Fruit fly (Drosophila melanogaster): ENCODE measurements around the gene CG2256.

The CG2256 gene

DNA sequence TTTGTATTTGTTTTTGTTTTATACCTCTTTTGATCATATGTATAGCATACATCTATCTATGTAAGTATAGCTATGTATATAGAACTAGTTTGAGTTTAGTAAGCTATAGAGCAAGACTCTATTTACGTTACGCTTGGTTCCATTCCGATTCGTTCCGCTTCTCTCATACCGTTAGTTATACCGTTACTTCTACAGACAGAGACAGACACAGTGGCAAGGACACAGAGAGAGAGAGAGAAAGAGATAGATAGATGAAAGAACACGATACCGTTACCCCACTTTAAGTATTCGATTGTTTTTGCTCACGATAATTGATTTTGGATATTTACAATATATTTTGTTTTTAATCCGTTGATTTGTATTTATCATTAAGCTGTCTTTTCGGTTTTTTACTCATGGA, 40.5 kb downstream of the CG2256 start:
- no peak for TF ChIP-seq CG32006 (GFP tag; optimal IDR thresholded peaks at IDR 0.05)

DNA sequence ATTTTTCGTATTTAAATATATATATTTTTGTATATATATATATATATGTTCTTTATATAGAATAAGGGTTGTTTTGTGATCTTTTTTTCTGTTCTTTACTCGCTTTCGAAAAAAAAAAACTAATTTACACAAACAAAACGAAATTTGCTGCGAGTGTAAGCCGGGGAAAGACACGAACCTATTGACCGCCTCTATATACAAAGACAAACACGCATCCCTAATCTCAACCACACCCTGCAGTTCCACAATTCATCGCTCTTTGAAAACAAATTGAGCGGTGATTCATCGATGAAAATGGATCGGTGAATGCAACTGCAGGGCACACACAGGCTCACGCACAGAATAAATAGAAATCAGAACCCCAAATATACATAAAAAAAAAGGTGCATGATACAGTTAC, 48.1 kb downstream of the CG2256 start:
- TF ChIP-seq fkh (GFP tag; optimal IDR thresholded peaks at IDR 0.05): no peak
- TF ChIP-seq CG9139 (GFP tag; optimal IDR thresholded peaks at IDR 0.05): no peak
- TF ChIP-seq CG31627 (GFP tag; optimal IDR thresholded peaks at IDR 0.05): no peak
- no peak for TF ChIP-seq Smox (GFP tag; optimal IDR thresholded peaks at IDR 0.05)
- no peak for TF ChIP-seq Sox14 (GFP tag; optimal IDR thresholded peaks at IDR 0.05)
- TF ChIP-seq lz (GFP tag; optimal IDR thresholded peaks at IDR 0.05): no peak
- TF ChIP-seq CG6808 (GFP tag; optimal IDR thresholded peaks at IDR 0.05): no peak
- TF ChIP-seq Sox15 (GFP tag; optimal IDR thresholded peaks at IDR 0.05): no peak
- no peak for TF ChIP-seq spab (GFP tag; optimal IDR thresholded peaks at IDR 0.05)
- TF ChIP-seq esn (GFP tag; optimal IDR thresholded peaks at IDR 0.05): no peak
- TF ChIP-seq CG3032 (tag; optimal IDR thresholded peaks at IDR 0.05): no peak
- TF ChIP-seq CG34406 (GFP tag; optimal IDR thresholded peaks at IDR 0.05): no peak
- TF ChIP-seq net (GFP tag; optimal IDR thresholded peaks at IDR 0.05): no peak
- TF ChIP-seq CG8319 (GFP tag; optimal IDR thresholded peaks at IDR 0.05): no peak
- TF ChIP-seq CG10631 (GFP tag; optimal IDR thresholded peaks at IDR 0.05): no peak
- no peak for TF ChIP-seq pdm3 (GFP tag; optimal IDR thresholded peaks at IDR 0.05)
- no peak for TF ChIP-seq Sox102F (GFP tag; optimal IDR thresholded peaks at IDR 0.05)
- TF ChIP-seq CG3919 (GFP tag; optimal IDR thresholded peaks at IDR 0.05): no peak
- no peak for TF ChIP-seq fd59A (GFP tag; optimal IDR thresholded peaks at IDR 0.05)
- no peak for TF ChIP-seq CG11902 (GFP tag; optimal IDR thresholded peaks at IDR 0.05)

DNA sequence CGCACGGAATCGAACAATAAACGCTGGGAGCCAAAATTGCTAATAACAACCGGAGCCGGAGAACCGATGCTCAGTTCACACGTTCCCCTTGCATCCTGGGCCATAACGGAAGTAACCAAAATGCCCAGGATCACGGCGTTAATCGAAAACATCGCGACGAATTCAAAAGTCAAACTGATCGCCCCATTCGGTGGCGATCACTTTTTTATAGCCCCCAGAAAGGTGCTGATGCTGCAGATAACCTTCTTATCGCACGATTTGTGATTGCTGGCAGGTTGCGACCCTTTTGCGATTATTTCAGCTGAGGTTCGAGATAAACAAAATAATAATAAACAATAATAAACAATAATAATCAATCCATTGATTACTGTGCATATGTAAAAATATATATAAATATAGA, 49.7 kb downstream of the CG2256 start, which contains the start of gene CG2233:
Gene CG2233 (minus strand): TSS at position 184 of the 400 bp plus-strand sequence.
- TF ChIP-seq Eip78C (GFP tag): no peak
- TF ChIP-seq svp (GFP tag): peak; percentile 76

Data from whole organism, prepupa.